Worm (Caenorhabditis elegans) whole organism, mixed stage, embryonic: ENCODE measurements around the gene gst-41.

Source experiments
- bed-3 ChIP-seq: fragments of 200-800 bp; sonication (Bioruptor generic); optimal IDR thresholded peaks from 3 replicates; lab custom pipeline; 2018; ENCODE audit warnings: mild to moderate bottlenecking, missing genetic modification characterization, moderate library complexity, missing compliant biosample characterization
- ces-1 ChIP-seq: fragments of 150-350 bp; optimal IDR thresholded peaks from 2 replicates; lab custom pipeline; 2014; ENCODE audit warnings: missing biosample characterization, missing genetic modification reagents, missing genetic modification characterization
- elt-1 ChIP-seq: sonication (generic microtip); optimal IDR thresholded peaks from 2 replicates; lab custom pipeline; 2017; ENCODE audit warnings: missing genetic modification characterization, mild to moderate bottlenecking, missing compliant biosample characterization, antibody characterized with exemption, moderate library complexity, borderline replicate concordance; ENCODE audit not compliant: insufficient read depth
- flh-1 ChIP-seq: fragments of 200-800 bp; sonication (Bioruptor generic); optimal IDR thresholded peaks from 2 replicates; lab custom pipeline; 2018; ENCODE audit warnings: mild to moderate bottlenecking, missing genetic modification characterization, moderate library complexity, missing compliant biosample characterization
- lin-13 ChIP-seq: fragments of 150-350 bp; optimal IDR thresholded peaks from 2 replicates; lab custom pipeline; 2014; ENCODE audit warnings: missing biosample characterization, missing genetic modification characterization
- lsy-2 ChIP-seq: fragments of 150-350 bp; optimal IDR thresholded peaks from 2 replicates; lab custom pipeline; 2014; ENCODE audit warnings: missing biosample characterization, missing genetic modification characterization
- nhr-76 ChIP-seq: sonication (generic microtip); optimal IDR thresholded peaks from 2 replicates; lab custom pipeline; 2017; ENCODE audit warnings: missing biosample characterization, missing genetic modification characterization
- unc-120 ChIP-seq: sonication (generic microtip); optimal IDR thresholded peaks from 2 replicates; lab custom pipeline; 2017; ENCODE audit warnings: missing genetic modification characterization, missing compliant biosample characterization; ENCODE audit not compliant: poor library complexity, severe bottlenecking

ce11 chrV:7428880-7429279, 29.8 kb upstream of the gst-41 start, which contains the start of gene srw-69:
- TF ChIP-seq lin-13 (no peak), lsy-2 (tag; lab: Kevin White, UChicago) (no peak), nhr-76 (tag; lab: Kevin White, UChicago) (no peak), unc-120 (tag; lab: Kevin White, UChicago) (no peak), ces-1 (GFP tag; lab: Kevin White, UChicago) (no peak), flh-1 (GFP tag; lab: Kevin White, UChicago) (no peak), bed-3 (GFP tag; lab: Kevin White, UChicago) (no peak), elt-1 (no peak)
